Worm (Caenorhabditis elegans) whole organism, L2 larva: ENCODE results near the gene nst-1.

Experiments used
- C34F6.9 ChIP-seq: fragments of 150-350 bp; optimal IDR thresholded peaks from 2 replicates; lab custom pipeline; 2014; ENCODE audit warnings: missing biosample characterization, missing genetic modification characterization
- R02D3.7 ChIP-seq: fragments of 150-350 bp; optimal IDR thresholded peaks from 2 replicates; lab custom pipeline; 2014; ENCODE audit warnings: missing biosample characterization, missing genetic modification characterization
- ZK546.5 ChIP-seq: sonication (generic microtip); optimal IDR thresholded peaks from 2 replicates; lab custom pipeline; 2017; ENCODE audit warnings: missing biosample characterization, missing genetic modification characterization
- blmp-1 ChIP-seq: sonication (generic microtip); optimal IDR thresholded peaks from 2 replicates; lab custom pipeline; 2017; ENCODE audit warnings: missing genetic modification characterization, mild to moderate bottlenecking, missing compliant biosample characterization, antibody characterized with exemption, moderate library complexity; ENCODE audit not compliant: insufficient read depth
- gmeb-1 ChIP-seq: fragments of 150-350 bp; optimal IDR thresholded peaks from 2 replicates; lab custom pipeline; 2014; ENCODE audit warnings: missing biosample characterization, missing genetic modification characterization
- nhr-237 ChIP-seq: fragments of 150-350 bp; optimal IDR thresholded peaks from 2 replicates; lab custom pipeline; 2014; ENCODE audit warnings: missing biosample characterization, missing genetic modification characterization
- nhr-6 ChIP-seq: fragments of 150-350 bp; optimal IDR thresholded peaks from 2 replicates; lab custom pipeline; 2014; ENCODE audit warnings: missing biosample characterization, missing genetic modification characterization
- skn-1 ChIP-seq: sonication (generic microtip); optimal IDR thresholded peaks from 2 replicates; lab custom pipeline; 2017; ENCODE audit warnings: missing biosample characterization, missing genetic modification characterization
- sma-9 ChIP-seq, 2 experiments: fragments of 150-350 bp in 1 of 2; sonication (generic microtip) in 1 of 2; optimal IDR thresholded peaks; 2 replicates each; lab custom pipeline; 2014 to 2016; ENCODE audit warnings: missing genetic modification characterization in 2 of 2, mild to moderate bottlenecking in 1 of 2, missing biosample characterization in 1 of 2, missing compliant biosample characterization in 1 of 2, missing genetic modification reagents in 1 of 2, moderate library complexity in 1 of 2
- snpc-4 ChIP-seq: fragments of 150-350 bp; optimal IDR thresholded peaks from 2 replicates; lab custom pipeline; 2014; ENCODE audit warnings: missing biosample characterization, missing genetic modification characterization
- unc-62 ChIP-seq: fragments of 150-350 bp; optimal IDR thresholded peaks from 2 replicates; lab custom pipeline; 2014; ENCODE audit warnings: missing biosample characterization, missing genetic modification reagents, missing genetic modification characterization
- ztf-11 ChIP-seq: sonication (generic microtip); optimal IDR thresholded peaks from 2 replicates; lab custom pipeline; 2017; ENCODE audit warnings: missing biosample characterization, missing genetic modification characterization

DNA sequence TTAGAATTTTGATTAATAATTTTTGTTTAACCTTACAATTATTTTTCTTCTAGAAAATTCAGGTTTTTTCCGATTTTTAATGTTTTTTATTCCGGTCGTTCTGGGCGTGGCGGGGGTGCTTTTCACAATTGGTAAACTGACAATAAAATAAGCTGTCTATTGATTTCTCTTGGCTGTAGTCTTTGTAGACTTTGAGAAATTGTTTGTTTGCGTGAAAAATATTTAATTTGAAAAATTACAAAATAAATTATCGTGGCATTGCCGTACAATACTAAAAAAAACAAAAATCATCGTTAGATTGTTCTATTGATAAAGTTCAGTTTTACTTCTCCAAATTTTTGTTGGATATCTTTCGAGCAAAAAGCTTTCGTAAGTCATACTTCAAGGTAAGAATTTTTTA is 36.5 kb downstream of the nst-1 start, which contains the start of gene F35C11.3:
- no peak for TF ChIP-seq R02D3.7 (tag; lab: Kevin White, UChicago)
- no peak for TF ChIP-seq blmp-1 (tag; lab: Kevin White, UChicago)
- no peak for TF ChIP-seq nhr-6 (tag; lab: Kevin White, UChicago)
- no peak for TF ChIP-seq C34F6.9
- no peak for TF ChIP-seq gmeb-1
- no peak for TF ChIP-seq snpc-4 (tag; lab: Kevin White, UChicago)
- TF ChIP-seq nhr-237 (tag; lab: Kevin White, UChicago), result no peak
- no peak for TF ChIP-seq skn-1
- TF ChIP-seq sma-9 (GFP tag; optimal IDR thresholded peaks at IDR 0.05; lab: Kevin White, UChicago), result no peak
- TF ChIP-seq sma-9 (tag; optimal IDR thresholded peaks at IDR 0.05; lab: Kevin White, UChicago), result no peak
- no peak for TF ChIP-seq ztf-11 (tag; lab: Kevin White, UChicago)
- TF ChIP-seq ZK546.5 (tag; lab: Kevin White, UChicago), result no peak
- TF ChIP-seq unc-62, result no peak
